Fruit fly (Drosophila melanogaster) whole organism, adult: ENCODE results near the gene CG17005.

Experiments used
- CG11617 ChIP-seq: fragments of 200-800 bp; sonication (Bioruptor generic); optimal IDR thresholded peaks from 2 replicates; lab custom pipeline; 2017; ENCODE audit warnings: mild to moderate bottlenecking, missing biosample characterization, missing genetic modification reagents, missing genetic modification characterization
- CG14711 ChIP-seq: fragments of 200-800 bp; sonication (Bioruptor generic); optimal IDR thresholded peaks from 2 replicates; lab custom pipeline; 2018; ENCODE audit warnings: missing biosample characterization, mild to moderate bottlenecking, missing genetic modification characterization, moderate library complexity
- CG1620 ChIP-seq: fragments of 200-800 bp; sonication (Bioruptor generic); optimal IDR thresholded peaks from 2 replicates; lab custom pipeline; 2016; ENCODE audit warnings: missing biosample characterization, missing genetic modification characterization
- CG5204 ChIP-seq: fragments of 200-800 bp; sonication (Bioruptor generic); optimal IDR thresholded peaks from 2 replicates; lab custom pipeline; 2016; ENCODE audit warnings: missing biosample characterization, missing genetic modification characterization
- CG7045 ChIP-seq: fragments of 200-800 bp; sonication (Bioruptor generic); optimal IDR thresholded peaks from 2 replicates; lab custom pipeline; 2017; ENCODE audit warnings: missing biosample characterization, mild to moderate bottlenecking, missing genetic modification characterization
- CG7101 ChIP-seq: fragments of 200-800 bp; sonication (Bioruptor generic); optimal IDR thresholded peaks from 2 replicates; lab custom pipeline; 2018; ENCODE audit warnings: missing biosample characterization, mild to moderate bottlenecking, missing genetic modification characterization, moderate library complexity
- Crg-1 ChIP-seq: fragments of 200-800 bp; sonication (Bioruptor generic); optimal IDR thresholded peaks from 2 replicates; lab custom pipeline; 2016; ENCODE audit warnings: missing biosample characterization, missing genetic modification characterization
- Hr96 ChIP-seq: fragments of 200-800 bp; sonication (Bioruptor generic); optimal IDR thresholded peaks from 2 replicates; lab custom pipeline; 2016; ENCODE audit warnings: missing biosample characterization, missing genetic modification characterization
- Mnt ChIP-seq: fragments of 200-800 bp; sonication (Bioruptor generic); optimal IDR thresholded peaks from 2 replicates; lab custom pipeline; 2016; ENCODE audit warnings: missing biosample characterization, mild to moderate bottlenecking, missing genetic modification characterization
- bab1 ChIP-seq: fragments of 200-800 bp; sonication (Bioruptor generic); optimal IDR thresholded peaks from 3 replicates; lab custom pipeline; 2019; ENCODE audit warnings: missing biosample characterization, mild to moderate bottlenecking, missing genetic modification characterization, moderate library complexity
- cnc ChIP-seq, 2 experiments: fragments of >200 bp; optimal IDR thresholded peaks; 2 replicates each; lab custom pipeline; 2017
- kay ChIP-seq: fragments of 200-800 bp; sonication (Bioruptor generic); peaks from one replicate; lab custom pipeline; 2016; ENCODE audit warnings: missing biosample characterization, missing genetic modification characterization, borderline replicate concordance
- ovo ChIP-seq: fragments of 200-800 bp; sonication (Bioruptor generic); optimal IDR thresholded peaks from 2 replicates; lab custom pipeline; 2016; ENCODE audit warnings: missing biosample characterization, missing genetic modification characterization
- pad ChIP-seq: fragments of 200-800 bp; sonication (Bioruptor generic); optimal IDR thresholded peaks from 3 replicates; lab custom pipeline; 2017; ENCODE audit warnings: missing biosample characterization, missing genetic modification characterization, mild to moderate bottlenecking, moderate library complexity, missing genetic modification reagents

DNA sequence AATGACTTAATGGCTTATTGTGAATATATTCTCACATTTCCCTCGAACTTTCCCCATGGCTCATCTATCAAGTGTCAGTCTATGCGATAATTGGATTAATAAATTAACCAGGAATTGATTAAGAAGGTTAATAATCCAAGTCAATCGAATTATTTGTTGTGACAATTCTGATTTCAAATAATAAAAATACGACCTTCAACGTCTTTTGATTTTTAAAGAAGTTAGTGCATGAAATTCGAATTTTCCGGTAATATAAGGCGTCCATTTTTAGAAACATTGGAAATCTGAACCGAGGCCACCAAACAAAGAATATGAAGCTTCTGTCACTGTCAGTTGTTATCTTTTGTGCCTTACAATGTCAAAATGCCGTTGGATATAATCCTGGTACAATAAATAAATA is 21.7 kb downstream of the CG17005 start, which contains the start of gene CG43350:
- TF ChIP-seq pad (GFP tag; lab: Kevin White, UChicago), result no peak
- no peak for TF ChIP-seq CG1620 (GFP tag; lab: Kevin White, UChicago)
- no peak for TF ChIP-seq cnc (optimal IDR thresholded peaks at IDR 0.05; lab: Kevin White, UChicago)
- TF ChIP-seq Hr96 (GFP tag; lab: Kevin White, UChicago), result no peak
- TF ChIP-seq bab1 (GFP tag; lab: Kevin White, UChicago), result no peak
- no peak for TF ChIP-seq CG7101 (tag; lab: Kevin White, UChicago)
- no peak for TF ChIP-seq kay (GFP tag; lab: Kevin White, UChicago)
- no peak for TF ChIP-seq Crg-1
- no peak for TF ChIP-seq CG7045
- TF ChIP-seq CG5204 (GFP tag; lab: Kevin White, UChicago), result no peak
- TF ChIP-seq CG11617 (GFP tag; lab: Kevin White, UChicago), result no peak
- no peak for TF ChIP-seq CG14711 (tag; lab: Kevin White, UChicago)
- TF ChIP-seq Mnt (GFP tag; lab: Kevin White, UChicago), result no peak
- TF ChIP-seq ovo, result no peak
